Worm (Caenorhabditis elegans) whole organism, L2 larva: ENCODE measurements around the gene C18C4.7.

Experiments
- ZK546.5 ChIP-seq: sonication (generic microtip); optimal IDR thresholded peaks from 2 replicates; lab custom pipeline; 2017; ENCODE audit warnings: missing biosample characterization, missing genetic modification characterization
- aly-2 ChIP-seq: fragments of 150-350 bp; optimal IDR thresholded peaks from 2 replicates; lab custom pipeline; 2014; ENCODE audit warnings: missing biosample characterization, missing genetic modification characterization
- ceh-82 ChIP-seq: fragments of 150-350 bp; optimal IDR thresholded peaks from 2 replicates; lab custom pipeline; 2014; ENCODE audit warnings: missing biosample characterization, missing genetic modification characterization
- mbf-1 ChIP-seq: sonication (generic microtip); optimal IDR thresholded peaks from 2 replicates; lab custom pipeline; 2017; ENCODE audit warnings: missing biosample characterization, missing genetic modification characterization
- mdl-1 ChIP-seq, 2 experiments: fragments of 150-350 bp in 1 of 2; sonication (generic microtip) in 1 of 2; optimal IDR thresholded peaks; 2 replicates each; lab custom pipeline; 2017; ENCODE audit warnings: missing biosample characterization in 2 of 2, missing genetic modification characterization in 2 of 2
- nhr-6 ChIP-seq: fragments of 150-350 bp; optimal IDR thresholded peaks from 2 replicates; lab custom pipeline; 2014; ENCODE audit warnings: missing biosample characterization, missing genetic modification characterization
- nhr-77 ChIP-seq: fragments of 150-350 bp; optimal IDR thresholded peaks from 2 replicates; lab custom pipeline; 2014; ENCODE audit warnings: missing biosample characterization, missing genetic modification characterization
- ztf-11 ChIP-seq: sonication (generic microtip); optimal IDR thresholded peaks from 2 replicates; lab custom pipeline; 2017; ENCODE audit warnings: missing biosample characterization, missing genetic modification characterization

DNA sequence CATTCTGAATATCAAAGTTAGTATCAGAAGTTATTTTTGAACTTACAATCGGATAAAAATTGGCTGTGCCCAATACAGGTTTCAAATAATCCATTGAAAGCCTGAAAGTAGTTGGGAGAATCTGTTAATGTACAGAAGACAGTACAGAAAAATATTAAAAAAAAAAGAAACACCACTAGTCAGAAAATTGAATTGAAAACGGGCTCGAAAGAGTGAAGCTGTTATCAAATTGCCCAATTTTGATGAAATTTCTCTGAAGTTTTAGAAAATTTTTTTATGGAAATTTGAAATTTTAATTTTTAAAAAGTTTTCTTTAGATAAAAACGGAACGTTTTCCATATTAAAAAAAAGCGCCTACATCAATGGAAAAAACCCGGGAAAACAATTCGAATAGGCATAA lies at the start of gene C18C4.7:
- no peak for TF ChIP-seq ztf-11
- TF ChIP-seq aly-2 (tag; lab: Kevin White, UChicago) = no peak
- TF ChIP-seq mdl-1 (tag; optimal IDR thresholded peaks at IDR 0.05; lab: Kevin White, UChicago) = no peak
- no peak for TF ChIP-seq mbf-1
- TF ChIP-seq ZK546.5 = no peak
- no peak for TF ChIP-seq nhr-77 (tag; lab: Kevin White, UChicago)
- TF ChIP-seq nhr-6 (tag; lab: Kevin White, UChicago) = no peak
- TF ChIP-seq ceh-82 (tag; lab: Kevin White, UChicago) = no peak
